Fruit fly (Drosophila melanogaster): ENCODE data around the gene CG43850.
"Not testable (repeated sequence)": the region's sequence is repeated elsewhere in the genome, so short reads cannot be mapped to it uniquely, and the experiment has no call there.

CG43850 gene

DNA sequence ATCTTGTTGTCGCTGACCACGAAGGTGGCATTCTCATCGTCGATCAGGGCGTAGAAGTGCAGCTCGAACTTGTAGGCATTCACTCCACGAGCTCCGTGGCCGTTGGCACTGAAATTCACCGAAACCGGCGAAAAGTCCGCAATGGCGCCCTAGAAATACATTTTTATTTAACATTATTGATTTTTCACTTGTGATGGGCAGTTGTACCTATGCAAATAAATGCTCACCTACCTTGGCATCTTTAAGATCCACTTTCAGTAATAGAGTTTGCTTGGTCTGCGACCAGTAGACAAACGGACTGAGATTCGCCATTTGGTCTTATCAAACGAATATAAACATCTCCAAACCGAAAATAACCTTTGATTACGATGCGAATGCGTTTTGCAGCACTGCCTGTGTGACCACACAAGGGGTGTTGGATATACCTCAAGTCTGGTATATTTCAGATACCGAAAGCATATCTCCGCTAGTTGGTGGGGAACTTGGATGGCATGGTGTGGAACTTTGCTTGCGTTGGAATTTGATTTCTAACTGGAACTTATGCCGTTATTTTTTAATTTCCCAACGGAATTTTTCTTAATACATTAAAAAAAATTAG, 30.1 kb downstream of the CG43850 start, which contains the start of gene Hacd2 (continued):
- TF ChIP-seq CG6854 (GFP tag; optimal IDR thresholded peaks at IDR 0.05): no peak
- no peak for TF ChIP-seq fd85E (GFP tag; optimal IDR thresholded peaks at IDR 0.05)
- TF ChIP-seq eg (GFP tag; IDR thresholded peaks at IDR 0.05): no peak
- no peak for TF ChIP-seq CG8632 (GFP tag; optimal IDR thresholded peaks at IDR 0.05)
- no peak for TF ChIP-seq CG7368 (GFP tag; optimal IDR thresholded peaks at IDR 0.05)
- TF ChIP-seq CG4318 (GFP tag; optimal IDR thresholded peaks at IDR 0.05): no peak
- TF ChIP-seq CG3032 (tag; optimal IDR thresholded peaks at IDR 0.05): no peak
- TF ChIP-seq dac (GFP tag; optimal IDR thresholded peaks at IDR 0.05): no peak
- no peak for TF ChIP-seq Sox102F (GFP tag; optimal IDR thresholded peaks at IDR 0.05)
- TF ChIP-seq Ets96B (tag; optimal IDR thresholded peaks at IDR 0.05): no peak
- TF ChIP-seq Hr39 (GFP tag; optimal IDR thresholded peaks at IDR 0.05): no peak
- no peak for TF ChIP-seq OdsH (GFP tag; optimal IDR thresholded peaks at IDR 0.05)
- peak; percentile 9 for TF ChIP-seq lz (GFP tag; optimal IDR thresholded peaks at IDR 0.05)
- TF ChIP-seq dsx (GFP tag; optimal IDR thresholded peaks at IDR 0.05; ENCODE audit: poor library complexity, severe bottlenecking): no peak

DNA sequence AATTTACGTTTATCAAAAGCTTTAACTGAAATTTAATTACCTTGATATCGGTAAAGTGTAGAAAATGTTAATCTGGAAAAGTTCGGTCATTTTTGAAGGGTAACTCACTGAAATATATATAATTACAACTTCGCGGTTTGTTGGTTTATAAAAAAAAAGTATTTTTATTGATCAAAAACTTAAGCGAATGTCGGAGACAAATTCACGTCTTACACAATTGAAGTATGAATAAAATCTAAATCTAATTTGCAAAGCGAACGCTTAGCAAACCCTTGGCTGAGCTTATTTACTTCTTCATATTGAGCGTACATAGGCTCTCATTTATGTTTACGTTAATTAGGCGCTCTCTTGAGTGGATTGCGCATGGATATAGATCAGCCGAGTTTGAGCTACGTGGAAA, 34.2 kb downstream of the CG43850 start, which contains the start of gene Hsp60D:
Gene Hsp60D (minus strand): TSS at position 101 of the 400 bp plus-strand sequence.
- TF ChIP-seq fd85E, CG34406, pdm3 (GFP tag; optimal IDR thresholded peaks at IDR 0.05): not testable (repeated sequence)

DNA sequence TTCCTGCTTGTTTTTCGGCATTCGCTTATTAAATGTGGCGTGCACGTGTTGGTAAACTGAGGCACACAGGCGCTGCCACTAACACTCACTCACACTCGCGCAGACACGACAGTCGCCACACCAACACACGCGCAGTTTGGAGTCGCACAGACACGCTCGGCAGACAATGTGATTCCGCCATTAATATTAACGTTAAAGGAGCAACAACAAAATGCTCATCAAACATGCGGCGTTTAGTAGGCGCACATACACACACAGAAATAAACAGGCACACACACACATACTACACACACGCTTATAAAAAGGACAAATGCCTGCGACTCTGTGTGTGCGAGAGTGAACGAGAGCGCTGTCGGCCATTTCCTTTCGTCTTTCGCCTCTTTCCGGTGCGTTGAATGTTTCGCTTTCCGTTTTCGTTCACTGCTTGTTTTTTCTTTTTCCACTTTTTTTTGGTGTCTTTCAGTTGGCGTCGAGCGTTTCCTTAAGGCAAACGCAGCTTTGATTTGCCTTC, 41.9 kb downstream of the CG43850 start, which contains the start of gene CG42809:
Gene CG42809 (plus strand): TSS at position 461 of the 511 bp plus-strand sequence.
- TF ChIP-seq ss (GFP tag; optimal IDR thresholded peaks at IDR 0.05) (no peak), CG11762 (GFP tag; optimal IDR thresholded peaks at IDR 0.05; ENCODE audit: insufficient read depth) (no peak), Eip75B (GFP tag; optimal IDR thresholded peaks at IDR 0.05) (no peak), acj6 (GFP tag; optimal IDR thresholded peaks at IDR 0.05) (no peak), CG6808 (GFP tag; optimal IDR thresholded peaks at IDR 0.05) (no peak), dac (GFP tag; optimal IDR thresholded peaks at IDR 0.05) (no peak), net (GFP tag; optimal IDR thresholded peaks at IDR 0.05) (no peak), Lpt (GFP tag; optimal IDR thresholded peaks at IDR 0.05) (no peak), CG11902 (GFP tag; optimal IDR thresholded peaks at IDR 0.05) (no peak), esn (GFP tag; optimal IDR thresholded peaks at IDR 0.05) (no peak), CG34406 (GFP tag; optimal IDR thresholded peaks at IDR 0.05) (no peak), CG9139 (GFP tag; optimal IDR thresholded peaks at IDR 0.05) (no peak), achi (GFP tag; optimal IDR thresholded peaks at IDR 0.05) (no peak), fkh (GFP tag; optimal IDR thresholded peaks at IDR 0.05) (no peak), CG8119 (GFP tag; IDR thresholded peaks at IDR 0.05) (no peak), Hr38 (GFP tag; optimal IDR thresholded peaks at IDR 0.05) (no peak), svp (GFP tag) (no peak)

dm6 chr2L:13458991-13459731, 43.9 kb downstream of the CG43850 start, which contains the start of gene CG42810:
Gene CG42810, plus strand, starts transcription at chr2L:13459681.
- TF ChIP-seq Ets96B (tag; optimal IDR thresholded peaks at IDR 0.05) (no peak), fd85E (GFP tag; optimal IDR thresholded peaks at IDR 0.05) (no peak), fkh (GFP tag; optimal IDR thresholded peaks at IDR 0.05) (no peak)

All from whole organism, prepupa.